Fruit fly (Drosophila melanogaster): Measurements from ENCODE around the gene CG33965.

Gene CG33965

dm6 chr3L:1265423-1266002 lies 32.8 kb downstream of the CG33965 start (continued):
- TF ChIP-seq Kr (GFP tag; optimal IDR thresholded peaks at IDR 0.05), result no peak
- no peak for TF ChIP-seq br (optimal IDR thresholded peaks at IDR 0.05)
- no peak for TF ChIP-seq MTF-1 (GFP tag; optimal IDR thresholded peaks at IDR 0.05; ENCODE audit: borderline replicate concordance)
- peak; percentile 65 for TF ChIP-seq CG12769 (tag; optimal IDR thresholded peaks at IDR 0.05)
- no peak for TF ChIP-seq CG15011 (GFP tag; optimal IDR thresholded peaks at IDR 0.05)
- TF ChIP-seq vfl (GFP tag; optimal IDR thresholded peaks at IDR 0.05), result no peak
- TF ChIP-seq mld (GFP tag; IDR thresholded peaks at IDR 0.05; ENCODE audit: partially characterized antibody), result no peak
- peak; percentile 10; the same call in 1 of the 2 replicates for TF ChIP-seq ara (GFP tag; IDR thresholded peaks at IDR 0.05)
- TF ChIP-seq CG8944 (GFP tag; optimal IDR thresholded peaks at IDR 0.05), result no peak
- TF ChIP-seq Trl (optimal IDR thresholded peaks at IDR 0.05), result peak; percentile 57 to 67
- no peak for TF ChIP-seq Trl (GFP tag; optimal IDR thresholded peaks at IDR 0.05)
- 0 out of 3 replicates have a peak, but pooled peaks have one; percentile 8 for TF ChIP-seq CG11695 (GFP tag; IDR thresholded peaks at IDR 0.05)
- peak; percentile 83 for TF ChIP-seq Blimp-1 (GFP tag; optimal IDR thresholded peaks at IDR 0.05)
- peak; percentile 90 for TF ChIP-seq CG5180 (GFP tag; optimal IDR thresholded peaks at IDR 0.05)
- peak; percentile 26 for TF ChIP-seq nom (GFP tag; optimal IDR thresholded peaks at IDR 0.05)
- no peak for TF ChIP-seq Bdp1 (GFP tag; optimal IDR thresholded peaks at IDR 0.05)
- TF ChIP-seq CG7271 (tag; optimal IDR thresholded peaks at IDR 0.05), result no peak
- no peak for TF ChIP-seq dmrt99B (tag; optimal IDR thresholded peaks at IDR 0.05)
- TF ChIP-seq tll (GFP tag; optimal IDR thresholded peaks at IDR 0.05), result no peak
- TF ChIP-seq CG6689 (GFP tag; IDR thresholded peaks at IDR 0.05), result no peak
- TF ChIP-seq Dad (GFP tag; optimal IDR thresholded peaks at IDR 0.05), result no peak
- TF ChIP-seq CG9609 (GFP tag; optimal IDR thresholded peaks at IDR 0.05), result no peak
- TF ChIP-seq prd (optimal IDR thresholded peaks at IDR 0.05), result no peak
- TF ChIP-seq prd (GFP tag; IDR thresholded peaks at IDR 0.05), result no peak
- no peak for TF ChIP-seq pzg (GFP tag; optimal IDR thresholded peaks at IDR 0.05)
- no peak for TF ChIP-seq gcm2 (GFP tag; optimal IDR thresholded peaks at IDR 0.05)
- no peak for TF ChIP-seq CG14965 (GFP tag; optimal IDR thresholded peaks at IDR 0.05; ENCODE audit: borderline replicate concordance)
- TF ChIP-seq sens (GFP tag), result peak; percentile 28
- no peak for TF ChIP-seq mirr (GFP tag; optimal IDR thresholded peaks at IDR 0.05)
- TF ChIP-seq CG3065 (GFP tag; optimal IDR thresholded peaks at IDR 0.05), result no peak
- TF ChIP-seq Eip74EF (GFP tag; optimal IDR thresholded peaks at IDR 0.05), result peak in 1 of 2 experiments; percentile 73
- TF ChIP-seq CG8359 (GFP tag; optimal IDR thresholded peaks at IDR 0.05; ENCODE audit: borderline replicate concordance), result no peak
- no peak for TF ChIP-seq CG34376 (GFP tag; optimal IDR thresholded peaks at IDR 0.05)
- TF ChIP-seq CG13894 (tag; optimal IDR thresholded peaks at IDR 0.05), result peak; percentile 31
- TF ChIP-seq lmd (GFP tag; IDR thresholded peaks at IDR 0.05), result no peak
- TF ChIP-seq ro (GFP tag; IDR thresholded peaks at IDR 0.05), result no peak
- TF ChIP-seq grn (GFP tag; optimal IDR thresholded peaks at IDR 0.05), result peak; percentile 44
- no peak for TF ChIP-seq fd3F (GFP tag; optimal IDR thresholded peaks at IDR 0.05)
- TF ChIP-seq CG6272 (GFP tag; IDR thresholded peaks at IDR 0.05), result no peak
- no peak for TF ChIP-seq ash1 (GFP tag; optimal IDR thresholded peaks at IDR 0.05)
- no peak for TF ChIP-seq ab (GFP tag; optimal IDR thresholded peaks at IDR 0.05)
- no peak for TF ChIP-seq CG11504 (tag; optimal IDR thresholded peaks at IDR 0.05)
- TF ChIP-seq Deaf1 (tag; optimal IDR thresholded peaks at IDR 0.05), result peak; percentile 84
- peak; percentile 10 for TF ChIP-seq sd (tag; optimal IDR thresholded peaks at IDR 0.05)
- TF ChIP-seq Fer1 (GFP tag; optimal IDR thresholded peaks at IDR 0.05), result no peak
- TF ChIP-seq zf30C (GFP tag; optimal IDR thresholded peaks at IDR 0.05), result no peak
- TF ChIP-seq onecut (GFP tag; IDR thresholded peaks at IDR 0.05), result no peak
- TF ChIP-seq Jarid2 (GFP tag; optimal IDR thresholded peaks at IDR 0.05), result peak; percentile 52
- no peak for TF ChIP-seq CG8089 (GFP tag; optimal IDR thresholded peaks at IDR 0.05)
- TF ChIP-seq pfk (GFP tag; optimal IDR thresholded peaks at IDR 0.05), result no peak
